Fruit fly (Drosophila melanogaster) whole organism, wandering third instar larva: ENCODE measurements around the gene CG5644.

ENCODE experiments used
- CG32264 ChIP-seq: fragments of 200-800 bp; sonication (Bioruptor generic); optimal IDR thresholded peaks from 2 replicates; lab custom pipeline; 2016; ENCODE audit warnings: missing biosample characterization, missing genetic modification characterization
- CG9705 ChIP-seq: fragments of 200-800 bp; sonication (Bioruptor generic); optimal IDR thresholded peaks from 2 replicates; lab custom pipeline; 2018; ENCODE audit warnings: missing biosample characterization, mild to moderate bottlenecking, missing genetic modification characterization
- CrebA ChIP-seq: fragments of 200-800 bp; sonication (Bioruptor generic); optimal IDR thresholded peaks from 2 replicates; lab custom pipeline; 2016; ENCODE audit warnings: missing biosample characterization, mild to moderate bottlenecking, missing genetic modification characterization, borderline replicate concordance
- Dfd ChIP-seq: fragments of >200 bp; optimal IDR thresholded peaks from 2 replicates; lab custom pipeline; 2017; ENCODE audit warnings: missing biosample characterization, missing genetic modification characterization
- HLH106 ChIP-seq: fragments of 200-800 bp; optimal IDR thresholded peaks from 3 replicates; lab custom pipeline; 2019; ENCODE audit warnings: missing biosample characterization, mild to moderate bottlenecking, missing genetic modification characterization, moderate library complexity
- Hr78 ChIP-seq: fragments of >200 bp; optimal IDR thresholded peaks from 2 replicates; lab custom pipeline; 2017; ENCODE audit warnings: missing biosample characterization, missing genetic modification characterization
- Hr83 ChIP-seq: fragments of 200-300 bp; sonication (Bioruptor generic); optimal IDR thresholded peaks from 2 replicates; lab custom pipeline; 2016; ENCODE audit warnings: missing biosample characterization, mild to moderate bottlenecking, missing genetic modification characterization, moderate library complexity; ENCODE audit not compliant: poor library complexity, severe bottlenecking
- Jra ChIP-seq: sonication (Bioruptor generic); optimal IDR thresholded peaks from 2 replicates; lab custom pipeline; 2016; ENCODE audit warnings: missing biosample characterization, missing genetic modification characterization
- Mio ChIP-seq: sonication (Bioruptor generic); optimal IDR thresholded peaks from 2 replicates; lab custom pipeline; 2016; ENCODE audit warnings: missing biosample characterization, missing genetic modification characterization
- Myc ChIP-seq: fragments of >200 bp; optimal IDR thresholded peaks from 2 replicates; lab custom pipeline; 2017
- N ChIP-seq: fragments of >200 bp; optimal IDR thresholded peaks from 2 replicates; lab custom pipeline; 2018; ENCODE audit warnings: missing biosample characterization, missing external identifiers, missing genetic modification characterization
- OdsH ChIP-seq: fragments of 200-800 bp; sonication (Bioruptor generic); optimal IDR thresholded peaks from 2 replicates; lab custom pipeline; 2016; ENCODE audit warnings: missing biosample characterization, mild to moderate bottlenecking, missing genetic modification characterization
- Sp1 ChIP-seq: fragments of 200-800 bp; sonication (Bioruptor generic); optimal IDR thresholded peaks from 3 replicates; lab custom pipeline; 2019; ENCODE audit warnings: missing biosample characterization, mild to moderate bottlenecking, missing genetic modification characterization, moderate library complexity
- Vsx2 ChIP-seq: fragments of 200-300, 225-300 bp; sonication (Bioruptor generic); optimal IDR thresholded peaks from 2 replicates; lab custom pipeline; 2018; ENCODE audit warnings: missing biosample characterization, missing genetic modification characterization; ENCODE audit not compliant: partially characterized antibody
- br ChIP-seq: fragments of 200-800 bp; sonication (Bioruptor generic); optimal IDR thresholded peaks from 2 replicates; lab custom pipeline; 2016; ENCODE audit warnings: missing biosample characterization, missing genetic modification characterization
- dl ChIP-seq, 2 experiments: fragments of 175-275, 200-275 bp in 1 of 2; fragments of 200-275 bp in 1 of 2; sonication (Bioruptor generic); optimal IDR thresholded peaks; lab custom pipeline; 2018; ENCODE audit warnings: mild to moderate bottlenecking in 2 of 2, missing biosample characterization in 2 of 2, missing genetic modification characterization in 2 of 2, moderate library complexity in 2 of 2; ENCODE audit not compliant: partially characterized antibody in 2 of 2, insufficient read depth in 1 of 2
- ey ChIP-seq: fragments of 200-800 bp; sonication (Bioruptor generic); optimal IDR thresholded peaks from 2 replicates; lab custom pipeline; 2016; ENCODE audit warnings: missing biosample characterization, missing genetic modification characterization
- foxo ChIP-seq, 2 experiments: fragments of 200-800 bp; sonication (Bioruptor generic); optimal IDR thresholded peaks; 2 replicates in 1 of 2; 3 replicates in 1 of 2; lab custom pipeline; 2016 to 2017; ENCODE audit warnings: missing biosample characterization in 2 of 2, missing genetic modification characterization in 2 of 2
- fru ChIP-seq: fragments of 200-800 bp; sonication (Bioruptor generic); optimal IDR thresholded peaks from 3 replicates; lab custom pipeline; 2016; ENCODE audit warnings: missing biosample characterization, mild to moderate bottlenecking, missing genetic modification characterization
- h ChIP-seq: fragments of 200-800 bp; sonication (Bioruptor generic); optimal IDR thresholded peaks from 3 replicates; lab custom pipeline; 2016; ENCODE audit warnings: missing biosample characterization, mild to moderate bottlenecking, missing genetic modification characterization
- jim ChIP-seq: fragments of 175-275, 200-325 bp; sonication (Bioruptor generic); optimal IDR thresholded peaks from 2 replicates; lab custom pipeline; 2016; ENCODE audit warnings: missing biosample characterization, mild to moderate bottlenecking, missing genetic modification characterization
- lola ChIP-seq: fragments of >200 bp; optimal IDR thresholded peaks from 2 replicates; lab custom pipeline; 2017; ENCODE audit warnings: missing biosample characterization, missing genetic modification characterization
- psq ChIP-seq: fragments of 200-800 bp; sonication (Bioruptor generic); optimal IDR thresholded peaks from 3 replicates; lab custom pipeline; 2017; ENCODE audit warnings: missing biosample characterization, mild to moderate bottlenecking, missing genetic modification characterization, moderate library complexity
- rgr ChIP-seq: fragments of 200-800 bp; sonication (Bioruptor generic); optimal IDR thresholded peaks from 3 replicates; lab custom pipeline; 2016; ENCODE audit warnings: missing biosample characterization, mild to moderate bottlenecking, missing genetic modification characterization
- sage ChIP-seq: fragments of 200-800 bp; sonication (Bioruptor generic); optimal IDR thresholded peaks from 2 replicates; lab custom pipeline; 2016; ENCODE audit warnings: missing biosample characterization, mild to moderate bottlenecking, missing genetic modification characterization
- sv ChIP-seq: fragments of 200-800 bp; sonication (Bioruptor generic); optimal IDR thresholded peaks from 3 replicates; lab custom pipeline; 2016; ENCODE audit warnings: missing biosample characterization, missing genetic modification characterization
- usp ChIP-seq: fragments of >200 bp; optimal IDR thresholded peaks from 2 replicates; lab custom pipeline; 2017; ENCODE audit warnings: missing biosample characterization, missing genetic modification characterization
- woc ChIP-seq: sonication (Bioruptor generic); optimal IDR thresholded peaks from 2 replicates; lab custom pipeline; 2016; ENCODE audit warnings: missing biosample characterization, mild to moderate bottlenecking, missing genetic modification characterization

CG5644 gene

dm6 chr3L:8979780-8980179 lies at the start of gene CG5644:
CG5644 (minus strand) TSS chr3L:8979880.
- no peak for TF ChIP-seq rgr (GFP tag; lab: Kevin White, UChicago)
- TF ChIP-seq Hr78 (GFP tag; lab: Kevin White, UChicago) = no peak
- TF ChIP-seq ey (GFP tag; lab: Kevin White, UChicago) = no peak
- TF ChIP-seq sv (GFP tag; lab: Kevin White, UChicago) = no peak
- no peak for TF ChIP-seq OdsH (GFP tag; lab: Kevin White, UChicago)
- TF ChIP-seq psq (GFP tag; lab: Kevin White, UChicago) = no peak
- TF ChIP-seq br = no peak
- no peak for TF ChIP-seq HLH106 (tag; lab: Kevin White, UChicago)

DNA sequence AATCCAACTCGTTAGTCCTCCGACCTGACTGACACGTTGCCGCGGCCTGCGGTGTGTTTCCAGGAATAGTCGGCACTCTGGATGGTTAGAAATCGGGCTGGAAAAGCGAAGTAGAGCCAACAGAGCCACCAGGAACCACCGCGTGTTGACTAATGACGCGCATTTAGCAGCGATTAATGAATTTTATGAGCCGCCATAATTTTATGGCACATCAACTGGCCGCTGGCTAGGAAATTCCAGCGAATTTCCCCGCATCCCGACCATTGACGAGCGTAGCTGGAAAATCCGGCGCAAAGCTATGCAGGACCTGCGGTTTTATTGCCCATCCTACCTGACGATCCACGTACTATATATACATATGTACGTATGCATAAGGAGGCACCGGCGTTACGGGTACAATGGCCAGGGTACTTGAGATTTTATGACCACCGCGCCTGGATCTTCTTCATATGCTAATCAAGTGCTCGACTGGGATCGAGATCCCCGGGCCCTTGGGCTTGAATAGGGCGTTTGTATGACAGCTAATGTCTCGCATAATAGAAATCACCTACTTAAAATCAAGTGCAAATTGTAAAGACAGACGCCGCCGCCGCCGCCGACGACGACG lies 49.6 kb upstream of the CG5644 start:
- TF ChIP-seq fru (GFP tag; lab: Kevin White, UChicago) = no peak
- TF ChIP-seq foxo (GFP tag; optimal IDR thresholded peaks at IDR 0.05; lab: Kevin White, UChicago) = no peak
- no peak for TF ChIP-seq Hr83 (GFP tag; lab: Kevin White, UChicago)
- no peak for TF ChIP-seq Myc
- no peak for TF ChIP-seq br
- no peak for TF ChIP-seq h (GFP tag; lab: Kevin White, UChicago)

dm6 chr3L:9028057-9028456 lies 48.4 kb upstream of the CG5644 start:
- TF ChIP-seq Dfd (GFP tag; lab: Kevin White, UChicago) (no peak), CrebA (GFP tag; lab: Kevin White, UChicago) (no peak), rgr (GFP tag; lab: Kevin White, UChicago) (no peak), sage (GFP tag; lab: Kevin White, UChicago) (no peak), Jra (GFP tag; lab: Kevin White, UChicago) (no peak), OdsH (GFP tag; lab: Kevin White, UChicago) (no peak), Vsx2 (GFP tag; lab: Kevin White, UChicago) (no peak), psq (GFP tag; lab: Kevin White, UChicago) (no peak), dl (GFP tag; optimal IDR thresholded peaks at IDR 0.05; lab: Kevin White, UChicago; ENCODE audit: insufficient read depth in 1 of 2, partially characterized antibody in 2 of 2) (no peak), br (no peak), N (GFP tag; lab: Kevin White, UChicago) (no peak), usp (GFP tag; lab: Kevin White, UChicago) (no peak), jim (GFP tag; lab: Kevin White, UChicago) (no peak), Myc (no peak), sv (GFP tag; lab: Kevin White, UChicago) (no peak), lola (no peak), Sp1 (GFP tag; lab: Kevin White, UChicago) (no peak), Mio (GFP tag; lab: Kevin White, UChicago) (no peak), Hr78 (GFP tag; lab: Kevin White, UChicago) (no peak)

DNA sequence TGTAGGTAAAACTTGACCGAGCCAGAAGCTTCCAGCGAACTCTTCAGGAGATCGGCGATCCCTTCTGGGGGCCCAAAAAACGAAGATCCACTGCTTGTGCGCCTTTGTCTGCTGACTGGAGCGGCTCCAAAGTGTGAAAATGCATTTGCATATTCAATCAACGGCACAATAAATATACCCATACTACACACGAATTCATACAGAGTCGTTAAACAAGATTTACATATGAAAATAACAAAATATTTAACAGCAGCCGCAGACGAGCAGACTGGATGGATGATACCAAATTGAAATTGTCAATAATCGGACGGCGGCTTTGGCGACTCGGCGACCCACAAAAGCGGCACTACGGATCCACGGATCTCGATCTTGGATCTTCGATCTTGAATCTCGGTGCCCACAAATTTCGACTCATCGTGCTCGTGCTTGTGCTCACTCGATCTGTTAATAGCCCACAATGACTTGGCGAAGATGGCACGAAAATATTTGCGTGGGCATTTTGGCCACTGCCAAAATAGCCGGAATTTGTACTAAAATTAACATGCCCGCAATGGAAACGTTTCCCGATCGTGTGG lies 47.5 kb upstream of the CG5644 start:
- TF ChIP-seq ey (GFP tag; lab: Kevin White, UChicago) (no peak), CG9705 (GFP tag; lab: Kevin White, UChicago) (no peak), h (GFP tag; lab: Kevin White, UChicago) (no peak), Hr78 (GFP tag; lab: Kevin White, UChicago) (no peak), woc (GFP tag; lab: Kevin White, UChicago) (no peak)

DNA sequence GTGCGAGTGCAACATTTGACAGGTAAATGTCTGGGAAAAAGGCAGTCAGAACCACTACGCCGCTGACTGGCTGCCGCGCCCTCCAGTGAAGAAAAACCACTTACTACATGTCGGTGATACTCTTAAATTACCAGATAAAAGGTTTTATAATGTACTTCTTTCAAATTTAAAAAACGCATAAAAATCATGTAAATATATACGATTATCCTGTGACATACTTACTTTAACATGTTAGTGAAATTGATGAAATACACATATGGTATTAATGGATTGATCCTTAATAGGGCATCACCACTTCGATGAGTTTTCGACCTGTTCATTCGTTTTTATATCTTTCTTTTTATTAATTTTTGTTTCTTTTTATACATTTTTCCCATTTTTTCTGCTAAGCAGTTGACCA lies 46.9 kb upstream of the CG5644 start:
- TF ChIP-seq N (GFP tag; lab: Kevin White, UChicago) (no peak), woc (GFP tag; lab: Kevin White, UChicago) (peak; percentile 12)

dm6 chr3L:9025680-9026079 lies 46.0 kb upstream of the CG5644 start:
- peak in 1 of 2 experiments; percentile 8 for TF ChIP-seq foxo (GFP tag; optimal IDR thresholded peaks at IDR 0.05; lab: Kevin White, UChicago)
- peak; percentile 12 for TF ChIP-seq rgr (GFP tag; lab: Kevin White, UChicago)
- TF ChIP-seq sv (GFP tag; lab: Kevin White, UChicago) = peak; percentile 77
- TF ChIP-seq fru (GFP tag; lab: Kevin White, UChicago) = peak; percentile 4
- TF ChIP-seq CG32264 (GFP tag; lab: Kevin White, UChicago) = no peak
